Worm (Caenorhabditis elegans) whole organism, midembryonic: Measurements from ENCODE around the gene Y57G7A.6.

ENCODE experiments used
- T22C8.4 ChIP-seq: fragments of 200-800 bp; sonication (Bioruptor generic); IDR thresholded peaks from 2 replicates; pipeline ENCODE4 v1.3.6; 2022; ENCODE audit warnings: missing genetic modification characterization, missing compliant biosample characterization
- cog-1 ChIP-seq: sonication (generic microtip); optimal IDR thresholded peaks from 2 replicates; lab custom pipeline; 2016; ENCODE audit warnings: missing genetic modification characterization, missing compliant biosample characterization
- flt-1 ChIP-seq: fragments of 200-800 bp; sonication (Bioruptor generic); IDR thresholded peaks from 2 replicates; pipeline ENCODE4 v1.3.6; 2022; ENCODE audit warnings: missing genetic modification characterization, missing compliant biosample characterization
- klf-2 ChIP-seq: fragments of 200-800 bp; sonication (Bioruptor generic); conservative IDR thresholded peaks from 2 replicates; pipeline ENCODE4 v1.3.6; 2022; ENCODE audit warnings: missing genetic modification reagents, missing genetic modification characterization, missing compliant biosample characterization
- med-1 ChIP-seq: sonication (generic microtip); optimal IDR thresholded peaks from 2 replicates; lab custom pipeline; 2017; ENCODE audit warnings: missing genetic modification characterization, mild to moderate bottlenecking, missing compliant biosample characterization, antibody characterized with exemption, missing genetic modification reagents; ENCODE audit not compliant: insufficient read depth
- ref-1 ChIP-seq: fragments of 200-800 bp; sonication (Bioruptor generic); conservative IDR thresholded peaks from 2 replicates; pipeline ENCODE4 v1.3.6; 2022; ENCODE audit warnings: missing genetic modification reagents, missing genetic modification characterization, missing compliant biosample characterization
- tab-1 ChIP-seq: fragments of 200-800 bp; sonication (Bioruptor generic); IDR thresholded peaks from 2 replicates; pipeline ENCODE4 v1.3.6; 2022; ENCODE audit warnings: missing genetic modification characterization, missing compliant biosample characterization
- ztf-23 ChIP-seq: fragments of 200-800 bp; sonication (Bioruptor generic); IDR thresholded peaks from 2 replicates; pipeline ENCODE4 v1.3.6; 2022; ENCODE audit warnings: missing genetic modification reagents, missing genetic modification characterization, missing compliant biosample characterization
- ztf-29 ChIP-seq: fragments of 200-800 bp; sonication (Bioruptor generic); IDR thresholded peaks from 2 replicates; pipeline ENCODE4 v1.3.6; 2022; ENCODE audit warnings: missing genetic modification reagents, missing genetic modification characterization, missing compliant biosample characterization

Y57G7A.6 gene

DNA sequence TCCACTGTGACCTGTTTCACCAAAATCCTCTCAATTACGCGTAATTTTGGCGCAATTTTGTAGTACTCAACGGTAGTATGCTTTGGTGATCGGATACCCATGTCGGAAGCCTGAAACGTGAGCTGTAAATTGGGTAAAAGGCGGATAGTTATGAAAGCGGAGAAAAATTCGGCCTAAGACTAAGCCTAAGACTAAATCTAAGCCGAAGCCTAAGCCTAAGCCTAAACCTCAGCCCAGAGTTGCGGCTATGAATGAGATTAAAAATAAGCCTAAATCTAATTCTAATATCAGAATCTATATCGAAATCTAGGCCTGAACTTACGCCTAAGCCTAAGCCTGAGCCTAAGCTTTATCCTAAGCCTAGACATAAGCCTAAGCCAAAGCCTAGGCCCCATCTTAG is 33.2 kb downstream of the Y57G7A.6 start, which contains the start of gene lin-42:
Gene lin-42 (minus strand): TSS at position 101 of the 400 bp plus-strand sequence.
- TF ChIP-seq T22C8.4 (GFP tag; lab: Robert Waterston, UW) (no peak), flt-1 (GFP tag; lab: Robert Waterston, UW) (no peak), cog-1 (tag; lab: Kevin White, UChicago) (no peak), klf-2 (GFP tag; lab: Robert Waterston, UW) (no peak), med-1 (GFP tag; lab: Kevin White, UChicago) (no peak), ztf-29 (GFP tag; lab: Robert Waterston, UW) (no peak), ztf-23 (no peak), tab-1 (no peak), ref-1 (no peak)

DNA sequence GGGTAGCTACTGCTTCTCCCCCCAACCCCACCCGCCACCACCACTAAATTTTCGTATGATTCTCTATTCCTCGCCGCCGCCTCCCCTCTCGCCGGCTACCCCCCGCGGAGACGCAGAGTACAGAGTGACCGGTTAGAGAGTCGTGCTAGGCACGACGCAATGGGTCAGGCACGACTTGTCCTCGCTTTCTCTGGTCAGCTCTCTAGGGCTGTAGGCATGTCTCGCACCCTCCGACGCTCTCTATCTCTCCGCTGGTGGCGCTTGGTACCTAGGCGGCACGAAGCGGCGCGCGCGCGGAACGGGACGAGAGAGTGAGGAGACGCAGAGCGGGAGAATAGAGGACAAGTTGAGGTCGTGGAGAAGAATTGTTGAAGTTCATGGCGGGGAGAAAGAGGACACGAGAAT is 38.6 kb downstream of the Y57G7A.6 start:
- TF ChIP-seq ztf-29 (GFP tag; lab: Robert Waterston, UW) (peak; percentile 15; the same call in 1 of the 2 replicates), flt-1 (GFP tag; lab: Robert Waterston, UW) (peak; percentile 76), tab-1 (no peak), ref-1 (no peak), klf-2 (GFP tag; lab: Robert Waterston, UW) (no peak), cog-1 (tag; lab: Kevin White, UChicago) (peak; percentile 92), med-1 (GFP tag; lab: Kevin White, UChicago) (no peak), T22C8.4 (GFP tag; lab: Robert Waterston, UW) (no peak), ztf-23 (no peak)

DNA sequence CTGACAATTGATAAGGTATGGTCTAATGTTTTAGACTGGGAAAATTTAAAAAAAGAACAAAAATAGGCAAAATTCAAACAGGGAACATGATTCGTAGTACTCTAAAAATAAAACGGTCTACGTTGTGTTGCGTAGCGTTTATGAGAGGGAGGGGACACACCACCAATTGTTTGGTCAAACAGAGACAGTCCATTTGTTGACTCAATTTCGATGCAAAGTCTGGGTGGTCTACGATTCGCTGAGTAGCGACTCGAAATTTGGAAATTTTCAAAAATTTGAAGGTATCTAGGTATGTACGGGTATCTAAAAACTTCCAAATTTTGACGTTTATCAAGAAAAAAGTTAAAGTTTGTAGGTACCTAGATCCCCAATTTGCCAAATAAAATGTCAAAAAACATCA is 39.6 kb downstream of the Y57G7A.6 start:
- TF ChIP-seq tab-1 (no peak), ztf-29 (GFP tag; lab: Robert Waterston, UW) (no peak), flt-1 (GFP tag; lab: Robert Waterston, UW) (no peak), cog-1 (tag; lab: Kevin White, UChicago) (no peak)

DNA sequence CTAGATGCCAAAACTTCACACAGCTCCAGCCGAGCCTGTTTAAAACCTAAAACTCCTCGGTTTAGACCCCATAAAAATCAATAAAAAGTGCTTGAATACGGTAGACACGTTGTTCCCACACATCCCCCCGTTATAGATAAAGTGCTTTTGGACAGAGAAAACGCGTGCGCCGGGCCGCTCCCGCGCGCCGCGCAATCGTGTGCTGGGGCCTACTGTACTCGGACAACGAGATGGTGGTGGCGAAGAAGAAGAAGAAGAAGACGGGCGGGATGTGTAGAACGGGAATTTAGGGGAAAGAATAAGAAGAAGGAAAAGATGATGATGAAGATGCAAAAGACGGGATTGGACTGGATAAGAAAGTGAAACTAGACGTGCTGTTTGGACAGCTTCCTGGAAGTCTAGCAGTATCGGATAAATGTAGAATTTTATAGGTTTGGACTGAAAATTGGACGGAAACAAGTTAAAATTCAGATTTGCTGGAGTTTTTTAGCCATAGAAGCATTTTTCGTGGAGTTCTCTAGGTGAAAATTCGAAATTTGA is 40.9 kb downstream of the Y57G7A.6 start:
- TF ChIP-seq klf-2 (GFP tag; lab: Robert Waterston, UW) (peak; percentile 47; the same call in 1 of the 2 replicates), med-1 (GFP tag; lab: Kevin White, UChicago) (no peak), cog-1 (tag; lab: Kevin White, UChicago) (no peak)

DNA sequence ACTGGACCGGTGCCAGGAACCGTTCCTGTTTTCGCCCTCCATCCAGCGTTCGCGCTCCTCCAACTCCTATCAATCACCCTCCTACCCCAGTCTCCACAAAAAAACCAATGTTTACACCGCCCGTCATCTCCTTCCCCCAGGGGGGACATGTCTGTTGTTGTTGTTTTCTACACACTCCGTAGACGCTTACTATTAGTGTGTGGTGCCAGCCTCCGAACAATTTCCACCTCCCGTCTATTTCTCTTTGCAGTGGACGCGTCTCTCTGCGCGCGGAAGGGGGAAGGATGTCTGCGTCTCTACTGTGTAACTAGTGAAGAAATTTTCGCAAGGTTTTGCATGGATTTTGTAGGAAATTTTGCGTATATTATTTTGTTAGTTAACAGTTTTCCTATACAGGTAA is 42.9 kb downstream of the Y57G7A.6 start:
- TF ChIP-seq cog-1 (tag; lab: Kevin White, UChicago) (peak; percentile 28), ztf-29 (GFP tag; lab: Robert Waterston, UW) (no peak)

DNA sequence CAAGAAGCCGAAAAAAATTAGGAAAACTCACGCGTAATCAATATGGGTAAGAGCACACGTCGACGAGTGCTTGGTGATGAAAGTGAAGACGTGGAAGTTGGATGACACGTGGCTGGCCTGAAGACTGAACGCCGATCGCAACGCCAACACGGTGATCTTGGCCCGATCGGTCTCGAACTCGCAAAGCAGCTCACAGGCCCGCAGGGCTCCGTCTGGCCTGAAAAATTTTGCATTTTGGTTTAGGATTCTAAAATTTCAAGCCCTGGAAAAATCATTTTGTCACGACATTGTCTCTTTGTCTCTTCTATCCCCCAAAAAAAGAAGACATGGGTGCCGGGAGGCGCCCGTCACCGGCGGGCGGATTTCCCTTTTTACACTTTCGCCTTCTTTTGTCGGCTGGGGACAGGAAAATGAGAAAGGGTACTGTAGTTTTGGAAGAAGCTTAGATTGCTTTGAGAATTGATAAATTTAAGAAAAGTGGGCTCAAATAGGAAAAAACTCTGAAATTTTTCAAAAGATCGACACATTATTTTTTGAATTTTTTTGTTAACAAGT is 44.2 kb downstream of the Y57G7A.6 start:
- TF ChIP-seq ztf-29 (GFP tag; lab: Robert Waterston, UW) (no peak), med-1 (GFP tag; lab: Kevin White, UChicago) (no peak), ref-1 (no peak), cog-1 (tag; lab: Kevin White, UChicago) (no peak), tab-1 (no peak), klf-2 (GFP tag; lab: Robert Waterston, UW) (no peak), ztf-23 (no peak), T22C8.4 (GFP tag; lab: Robert Waterston, UW) (no peak), flt-1 (GFP tag; lab: Robert Waterston, UW) (no peak)

DNA sequence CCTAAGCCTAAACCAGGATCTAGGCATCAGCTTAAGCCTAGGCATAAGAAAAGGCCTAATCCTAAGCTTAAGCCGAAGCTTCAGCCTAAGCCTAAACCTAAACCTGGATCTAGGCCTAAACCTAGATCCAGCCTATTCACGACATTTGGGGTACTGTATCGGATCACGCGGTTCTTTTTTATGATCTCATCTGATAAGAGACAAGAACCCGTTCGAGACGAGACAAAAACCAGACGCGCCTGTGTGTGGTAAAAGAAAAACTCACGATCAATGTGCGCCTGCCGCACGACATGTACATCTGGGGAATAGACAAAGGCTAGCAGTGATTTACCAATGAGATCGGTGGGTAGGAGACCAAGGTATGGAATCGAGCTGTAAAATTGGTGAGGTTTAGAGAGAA is 45.0 kb downstream of the Y57G7A.6 start:
- TF ChIP-seq cog-1 (tag; lab: Kevin White, UChicago): no peak
- TF ChIP-seq klf-2 (GFP tag; lab: Robert Waterston, UW): no peak
- no peak for TF ChIP-seq flt-1 (GFP tag; lab: Robert Waterston, UW)
- TF ChIP-seq T22C8.4 (GFP tag; lab: Robert Waterston, UW): no peak
- TF ChIP-seq ref-1: no peak
- TF ChIP-seq ztf-23: no peak
- no peak for TF ChIP-seq ztf-29 (GFP tag; lab: Robert Waterston, UW)
- TF ChIP-seq tab-1: no peak
- no peak for TF ChIP-seq med-1 (GFP tag; lab: Kevin White, UChicago)

DNA sequence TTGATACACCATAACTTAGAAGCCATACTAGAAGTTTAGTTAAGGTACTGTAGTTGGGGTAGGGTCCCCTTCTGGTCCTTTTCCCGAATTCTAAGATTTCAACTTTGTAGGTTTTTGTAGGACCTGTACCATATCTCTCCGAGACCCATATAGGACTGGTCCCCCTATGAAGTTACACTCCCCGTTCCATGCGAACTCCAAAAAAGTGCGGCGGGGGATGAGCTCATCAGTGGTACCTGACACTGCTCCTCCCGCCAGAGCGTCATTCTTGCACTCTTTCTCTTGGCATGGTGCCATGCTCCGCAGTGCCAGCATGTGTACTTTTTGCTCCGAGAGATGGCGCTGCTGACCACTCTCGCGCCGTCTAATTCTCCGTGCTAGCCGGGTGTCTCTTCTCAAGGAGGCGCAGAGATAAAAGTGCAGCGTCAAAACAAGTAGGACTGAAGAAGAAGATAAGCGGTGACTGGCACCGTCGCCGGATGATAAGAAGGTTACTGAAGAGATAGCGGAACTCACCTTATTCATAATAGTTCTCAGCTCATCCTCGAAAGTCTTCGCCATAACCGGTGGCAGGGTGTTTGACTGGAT is 45.9 kb downstream of the Y57G7A.6 start:
- TF ChIP-seq flt-1 (GFP tag; lab: Robert Waterston, UW) (0 out of 2 replicates have a peak, but pooled peaks have one; percentile 6), ztf-29 (GFP tag; lab: Robert Waterston, UW) (no peak), med-1 (GFP tag; lab: Kevin White, UChicago) (no peak)

DNA sequence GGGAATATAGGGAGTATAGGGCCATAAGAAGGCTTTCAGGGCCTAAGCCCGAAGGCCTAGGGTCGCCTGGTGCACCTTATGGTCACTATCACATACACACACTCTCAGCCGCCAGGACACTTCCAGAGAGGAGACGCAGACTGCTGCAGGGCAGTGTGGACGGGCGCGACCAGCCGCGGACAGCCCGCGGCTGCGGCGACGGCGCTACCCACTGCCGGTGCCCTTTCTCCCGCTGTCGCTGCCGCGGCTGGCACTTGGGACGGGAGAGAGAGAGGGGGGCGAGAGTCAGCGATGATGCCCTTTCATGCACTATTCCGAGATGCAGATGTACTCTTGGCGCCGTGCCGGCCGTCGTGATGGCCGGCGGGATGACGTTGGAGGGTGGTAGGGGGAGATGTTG is 47.6 kb downstream of the Y57G7A.6 start:
- TF ChIP-seq T22C8.4 (GFP tag; lab: Robert Waterston, UW) (no peak), ztf-29 (GFP tag; lab: Robert Waterston, UW) (0 out of 2 replicates have a peak, but pooled peaks have one; percentile 6), cog-1 (tag; lab: Kevin White, UChicago) (no peak), klf-2 (GFP tag; lab: Robert Waterston, UW) (no peak), med-1 (GFP tag; lab: Kevin White, UChicago) (no peak), ref-1 (no peak), ztf-23 (no peak), tab-1 (0 out of 2 replicates have a peak, but pooled peaks have one; percentile 44), flt-1 (GFP tag; lab: Robert Waterston, UW) (0 out of 2 replicates have a peak, but pooled peaks have one; percentile 6)

DNA sequence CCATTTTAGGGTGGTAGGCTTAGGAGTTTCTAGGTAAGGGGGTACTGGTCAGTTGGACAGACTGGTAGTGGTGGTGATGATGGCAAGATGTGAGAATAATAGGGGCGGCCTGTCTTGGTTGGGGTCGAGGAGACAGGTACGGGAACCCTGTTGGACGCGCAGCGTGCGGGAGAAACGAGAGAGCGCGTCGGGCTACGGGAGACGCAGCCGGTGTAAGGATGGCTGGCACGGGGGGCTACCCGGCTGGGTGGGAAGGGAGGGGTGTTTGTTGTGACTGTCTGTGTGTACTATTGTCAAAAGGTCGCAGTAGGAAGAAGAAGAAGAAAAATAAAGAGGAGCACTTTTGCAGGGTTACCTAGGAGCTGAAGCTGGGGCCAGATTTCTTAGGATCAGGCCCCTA is 48.9 kb downstream of the Y57G7A.6 start:
- TF ChIP-seq klf-2 (GFP tag; lab: Robert Waterston, UW) (no peak), flt-1 (GFP tag; lab: Robert Waterston, UW) (0 out of 2 replicates have a peak, but pooled peaks have one; percentile 47)
